Worm (Caenorhabditis elegans): Measurements from ENCODE around the gene hpo-40.

Gene hpo-40

DNA sequence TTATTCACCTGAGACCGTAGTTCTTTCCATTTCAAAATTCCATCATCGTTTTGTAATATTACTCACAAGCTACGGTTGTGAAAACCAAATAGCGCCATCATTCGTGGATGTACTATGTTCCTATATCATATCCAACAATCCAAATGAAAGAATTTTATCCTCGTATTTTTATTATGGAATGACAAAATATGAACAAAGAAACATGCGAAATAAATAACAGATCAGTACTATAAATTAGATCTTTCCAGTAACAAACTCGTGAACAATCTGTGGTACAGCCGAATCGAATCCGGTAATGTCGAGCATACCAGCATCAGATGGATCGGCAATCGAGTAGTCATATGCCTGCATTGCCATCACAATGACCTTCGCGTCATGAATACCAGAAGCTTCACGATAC lies 40.0 kb downstream of the hpo-40 start (continued):
- TF ChIP-seq sptf-2 (GFP tag; optimal IDR thresholded peaks at IDR 0.05): no peak
- TF ChIP-seq F22D6.2 (tag; optimal IDR thresholded peaks at IDR 0.05): no peak
- no peak for TF ChIP-seq ekl-4 (GFP tag; IDR thresholded peaks at IDR 0.05)
- no peak for TF ChIP-seq unc-130 (GFP tag; optimal IDR thresholded peaks at IDR 0.05)
- TF ChIP-seq ama-1 (optimal IDR thresholded peaks at IDR 0.05): no peak
- TF ChIP-seq ama-1 (GFP tag; optimal IDR thresholded peaks at IDR 0.05): peak in 1 of 2 experiments; percentile 64
- TF ChIP-seq snpc-4 (GFP tag; optimal IDR thresholded peaks at IDR 0.05): no peak
- TF ChIP-seq snpc-4 (tag; optimal IDR thresholded peaks at IDR 0.05): no peak
- no peak for TF ChIP-seq die-1 (tag; optimal IDR thresholded peaks at IDR 0.05)
- TF ChIP-seq nhr-120 (GFP tag; IDR thresholded peaks at IDR 0.05): no peak
- TF ChIP-seq tbx-9 (tag; optimal IDR thresholded peaks at IDR 0.05; ENCODE audit: borderline replicate concordance): no peak
- TF ChIP-seq egl-18 (GFP tag; IDR thresholded peaks at IDR 0.05): no peak
- no peak for TF ChIP-seq ZK185.1 (tag; optimal IDR thresholded peaks at IDR 0.05; ENCODE audit: poor library complexity, severe bottlenecking)
- TF ChIP-seq ztf-18 (tag; optimal IDR thresholded peaks at IDR 0.05): no peak
- TF ChIP-seq nhr-27 (tag; optimal IDR thresholded peaks at IDR 0.05): no peak
- TF ChIP-seq lin-26 (GFP tag; IDR thresholded peaks at IDR 0.05): no peak
- no peak for TF ChIP-seq F33H1.4 (GFP tag; IDR thresholded peaks at IDR 0.05)
- TF ChIP-seq B0336.3 (GFP tag; IDR thresholded peaks at IDR 0.05): peak; percentile 53; the same call in 1 of the 2 replicates
- no peak for TF ChIP-seq K11D2.4 (GFP tag; IDR thresholded peaks at IDR 0.05)
- TF ChIP-seq hmg-20 (GFP tag; IDR thresholded peaks at IDR 0.05): no peak
- no peak for TF ChIP-seq T07F8.4 (tag; optimal IDR thresholded peaks at IDR 0.05)
- TF ChIP-seq ztf-25 (GFP tag; IDR thresholded peaks at IDR 0.05): no peak
- TF ChIP-seq F49E8.2 (tag; optimal IDR thresholded peaks at IDR 0.05; ENCODE audit: insufficient read depth): peak; percentile 10
- TF ChIP-seq ceh-100 (GFP tag; IDR thresholded peaks at IDR 0.05): no peak
- TF ChIP-seq hsf-1 (GFP tag; IDR thresholded peaks at IDR 0.05): no peak
- TF ChIP-seq pha-4 (tag; optimal IDR thresholded peaks at IDR 0.05): no peak
- TF ChIP-seq madf-6 (GFP tag; IDR thresholded peaks at IDR 0.05): 0 out of 2 replicates have a peak, but pooled peaks have one; percentile 11
- no peak for TF ChIP-seq fkh-3 (tag; optimal IDR thresholded peaks at IDR 0.05)
- no peak for TF ChIP-seq T26A5.8 (tag; optimal IDR thresholded peaks at IDR 0.05)
- TF ChIP-seq repo-1 (tag; optimal IDR thresholded peaks at IDR 0.05): no peak
- no peak; the same call in 1 of the 2 replicates for TF ChIP-seq cebp-1 (GFP tag; IDR thresholded peaks at IDR 0.05)
- TF ChIP-seq cebp-1 (tag; optimal IDR thresholded peaks at IDR 0.05): peak; percentile 24
- TF ChIP-seq Y56A3A.18 (GFP tag; IDR thresholded peaks at IDR 0.05): peak; percentile 44; the same call in 1 of the 2 replicates
- no peak for TF ChIP-seq F57A8.1 (GFP tag; optimal IDR thresholded peaks at IDR 0.05)

- TF ChIP-seq madf-6 (GFP tag; IDR thresholded peaks at IDR 0.05) (no peak), unc-62 (GFP tag; optimal IDR thresholded peaks at IDR 0.05) (peak; percentile 42), cebp-1 (GFP tag; IDR thresholded peaks at IDR 0.05) (0 out of 2 replicates have a peak, but pooled peaks have one; percentile 31), cebp-1 (tag; optimal IDR thresholded peaks at IDR 0.05) (peak; percentile 87), nhr-80 (tag; optimal IDR thresholded peaks at IDR 0.05) (peak; percentile 38), zim-3 (tag; optimal IDR thresholded peaks at IDR 0.05) (no peak), repo-1 (tag; optimal IDR thresholded peaks at IDR 0.05) (no peak), hrde-1 (tag; optimal IDR thresholded peaks at IDR 0.05; ENCODE audit: borderline replicate concordance) (no peak), sptf-2 (GFP tag; optimal IDR thresholded peaks at IDR 0.05) (no peak), nfyb-1 (GFP tag; IDR thresholded peaks at IDR 0.05) (no peak), hsf-1 (GFP tag; IDR thresholded peaks at IDR 0.05) (no peak), snpc-4 (GFP tag; optimal IDR thresholded peaks at IDR 0.05) (no peak), snpc-4 (tag; optimal IDR thresholded peaks at IDR 0.05) (peak in 1 of 4 experiments; percentile 8), chd-7 (tag; optimal IDR thresholded peaks at IDR 0.05) (no peak)
These were observed 42.3 kb downstream of the hpo-40 start, which contains the start of gene rop-1 for ce11 chrV:10255005-10255472. TSS of gene rop-1 (minus strand) at chrV:10255055.

Measured in whole organism, young adult.